Worm (Caenorhabditis elegans): Measurements from ENCODE around the gene col-124.

DNA sequence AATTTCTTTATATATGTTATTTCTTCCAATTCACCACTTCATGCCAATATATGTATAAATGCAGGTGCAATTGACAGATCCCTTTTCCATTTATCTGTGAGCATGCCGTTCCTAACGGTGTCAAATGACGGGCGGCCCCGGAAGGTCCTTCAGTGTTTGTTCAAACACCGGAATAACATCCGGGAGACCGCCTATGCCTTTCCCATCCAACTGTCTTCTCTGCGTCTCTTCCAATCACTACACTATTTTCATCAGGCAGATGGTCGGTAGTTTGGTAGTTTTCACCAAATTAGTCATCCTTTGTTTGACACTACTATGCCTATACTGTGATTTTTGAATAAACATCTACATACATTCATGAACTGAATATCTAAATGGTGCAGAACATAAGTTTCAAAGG lies 25.7 kb upstream of the col-124 start:
- TF ChIP-seq fkh-10 (GFP tag; optimal IDR thresholded peaks at IDR 0.05) (no peak), unc-62 (GFP tag; optimal IDR thresholded peaks at IDR 0.05) (no peak), snpc-4 (tag; optimal IDR thresholded peaks at IDR 0.05) (no peak), ceh-9 (tag; optimal IDR thresholded peaks at IDR 0.05) (no peak), ztf-11 (tag; optimal IDR thresholded peaks at IDR 0.05) (no peak), mdl-1 (tag; optimal IDR thresholded peaks at IDR 0.05) (no peak)
